Fruit fly (Drosophila melanogaster) whole organism, prepupa: ENCODE data around the gene CG13126.

ENCODE experiments used
- CG15336 ChIP-seq: fragments of 200-800 bp; sonication (Bioruptor generic); IDR thresholded peaks from 2 replicates; pipeline ENCODE4 v1.3.6; 2022; ENCODE audit warnings: missing biosample characterization, missing genetic modification characterization
- CG3919 ChIP-seq: fragments of 200-800 bp; sonication (Bioruptor generic); optimal IDR thresholded peaks from 3 replicates; lab custom pipeline; 2016; ENCODE audit warnings: missing biosample characterization, missing genetic modification characterization
- CG4318 ChIP-seq: fragments of 200-800 bp; sonication (Bioruptor generic); optimal IDR thresholded peaks from 3 replicates; lab custom pipeline; 2017; ENCODE audit warnings: missing biosample characterization, mild to moderate bottlenecking, missing genetic modification characterization
- CG6163 ChIP-seq: fragments of 200-800 bp; sonication (Bioruptor generic); IDR thresholded peaks from 3 replicates; pipeline ENCODE4 v1.3.6; 2022; ENCODE audit warnings: missing biosample characterization, missing genetic modification characterization
- Eip78C ChIP-seq: fragments of 200-800 bp; sonication (Bioruptor generic); peaks from one replicate; lab custom pipeline; 2016; ENCODE audit warnings: missing biosample characterization, missing genetic modification characterization
- Gug ChIP-seq: fragments of 200-800 bp; sonication (Bioruptor generic); IDR thresholded peaks from 2 replicates; pipeline ENCODE4 v1.3.6; 2022; ENCODE audit warnings: missing biosample characterization, missing genetic modification characterization
- Hr38 ChIP-seq: sonication (Bioruptor generic); optimal IDR thresholded peaks from 2 replicates; lab custom pipeline; 2016; ENCODE audit warnings: missing biosample characterization, missing genetic modification characterization
- Sox102F ChIP-seq: fragments of 200-800 bp; sonication (Bioruptor generic); optimal IDR thresholded peaks from 2 replicates; lab custom pipeline; 2016; ENCODE audit warnings: missing biosample characterization, mild to moderate bottlenecking, missing genetic modification characterization
- fd85E ChIP-seq: fragments of 200-800 bp; sonication (Bioruptor generic); optimal IDR thresholded peaks from 3 replicates; lab custom pipeline; 2016; ENCODE audit warnings: missing biosample characterization, missing genetic modification characterization
- fkh ChIP-seq: fragments of 200-800 bp; sonication (Bioruptor generic); optimal IDR thresholded peaks from 3 replicates; lab custom pipeline; 2017; ENCODE audit warnings: missing biosample characterization, mild to moderate bottlenecking, missing genetic modification characterization, moderate library complexity
- lz ChIP-seq: fragments of 200-800 bp; sonication (Bioruptor generic); optimal IDR thresholded peaks from 3 replicates; lab custom pipeline; 2016; ENCODE audit warnings: missing biosample characterization, missing genetic modification characterization
- vri ChIP-seq: fragments of 200-800 bp; sonication (Bioruptor generic); optimal IDR thresholded peaks from 3 replicates; lab custom pipeline; 2016; ENCODE audit warnings: missing biosample characterization, mild to moderate bottlenecking, missing genetic modification characterization

CG13126 gene

dm6 chr2L:9906641-9907040, 47.3 kb downstream of the CG13126 start (continued):
- TF ChIP-seq vri (GFP tag; lab: Kevin White, UChicago) (no peak), CG4318 (GFP tag; lab: Kevin White, UChicago) (no peak), fd85E (GFP tag; lab: Kevin White, UChicago) (no peak), CG6163 (GFP tag; lab: Robert Waterston, UW) (peak; percentile 78), CG3919 (peak; percentile 22), lz (GFP tag; lab: Kevin White, UChicago) (no peak), Sox102F (no peak)

- no peak for TF ChIP-seq fkh (GFP tag; lab: Kevin White, UChicago)
- TF ChIP-seq Gug (GFP tag; lab: Robert Waterston, UW) = no peak
- no peak for TF ChIP-seq Eip78C
- no peak for TF ChIP-seq Hr38
- no peak for TF ChIP-seq CG15336 (GFP tag; lab: Robert Waterston, UW)
Observed at dm6 chr2L:9903028-9903427, 51.0 kb downstream of the CG13126 start, which contains the start of gene Muc30E. Muc30E (minus strand) TSS chr2L:9903128.
